Fruit fly (Drosophila melanogaster): ENCODE data around the gene CG42327.

DNA sequence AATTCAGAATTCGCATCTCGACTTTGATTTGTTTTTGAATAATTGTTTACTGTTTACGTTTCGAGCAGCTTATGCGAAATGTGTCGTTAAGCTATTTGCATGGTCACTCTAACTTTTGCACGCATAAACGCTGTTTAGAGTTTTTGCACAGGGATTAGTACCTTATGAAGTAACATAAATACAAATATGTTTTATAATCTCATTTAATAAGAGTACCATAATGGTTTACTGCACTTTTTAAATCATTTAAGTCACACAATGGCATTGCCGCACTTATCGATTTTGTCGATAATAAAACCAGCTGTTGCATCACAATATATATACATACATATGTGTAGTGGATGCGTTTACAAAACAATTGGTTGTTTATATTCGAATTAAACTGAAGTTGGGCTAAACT, 29.4 kb upstream of the CG42327 start, which contains the start of the genes CG6813 and CG18764:
- TF ChIP-seq CG8478 (optimal IDR thresholded peaks at IDR 0.05) (no peak), EcR (GFP tag; optimal IDR thresholded peaks at IDR 0.05) (no peak), usp (GFP tag; optimal IDR thresholded peaks at IDR 0.05) (no peak)
